Fruit fly (Drosophila melanogaster) whole organism, embryonic: ENCODE measurements around the gene Exn.

Experiments
- Ada2b ChIP-seq: fragments of 200-800 bp; sonication (Bioruptor generic); IDR thresholded peaks from 2 replicates; pipeline ENCODE4 v1.3.6; 2022; ENCODE audit warnings: missing biosample characterization, missing genetic modification characterization
- BtbVII ChIP-seq: fragments of 200-800 bp; sonication (Bioruptor generic); optimal IDR thresholded peaks from 3 replicates; lab custom pipeline; 2017; ENCODE audit warnings: missing biosample characterization, mild to moderate bottlenecking, missing genetic modification characterization
- CG10209 ChIP-seq: fragments of 200-800 bp; sonication (Bioruptor generic); optimal IDR thresholded peaks from 3 replicates; lab custom pipeline; 2017; ENCODE audit warnings: missing biosample characterization, mild to moderate bottlenecking, missing genetic modification characterization, missing genetic modification reagents
- CG10462 ChIP-seq: fragments of 200-800 bp; sonication (Bioruptor generic); optimal IDR thresholded peaks from 2 replicates; lab custom pipeline; 2016; ENCODE audit warnings: missing biosample characterization, missing genetic modification characterization
- CG10543 ChIP-seq: fragments of 200-800 bp; sonication (Bioruptor generic); optimal IDR thresholded peaks from 3 replicates; lab custom pipeline; 2017; ENCODE audit warnings: missing biosample characterization, mild to moderate bottlenecking, missing genetic modification characterization, moderate library complexity
- CG10979 ChIP-seq: fragments of 200-800 bp; sonication (Bioruptor generic); optimal IDR thresholded peaks from 2 replicates; lab custom pipeline; 2018; ENCODE audit warnings: missing biosample characterization, mild to moderate bottlenecking, missing genetic modification characterization, moderate library complexity
- CG11723 ChIP-seq: fragments of 200-800 bp; sonication (Bioruptor generic); optimal IDR thresholded peaks from 2 replicates; lab custom pipeline; 2017; ENCODE audit warnings: missing biosample characterization, mild to moderate bottlenecking, missing genetic modification characterization
- CG13123 ChIP-seq: fragments of 200-800 bp; sonication (Bioruptor generic); optimal IDR thresholded peaks from 2 replicates; lab custom pipeline; 2016; ENCODE audit warnings: missing biosample characterization, missing genetic modification characterization
- CG13287 ChIP-seq: fragments of 200-800 bp; sonication (Bioruptor generic); IDR thresholded peaks from 2 replicates; pipeline ENCODE4 v1.3.6; 2022; ENCODE audit warnings: missing biosample characterization, missing genetic modification characterization; ENCODE audit not compliant: partially characterized antibody
- CG13775 ChIP-seq: fragments of 200-800 bp; sonication (Bioruptor generic); optimal IDR thresholded peaks from 3 replicates; lab custom pipeline; 2017; ENCODE audit warnings: missing biosample characterization, mild to moderate bottlenecking, missing genetic modification characterization
- CG17829 ChIP-seq: fragments of 200-800 bp; optimal IDR thresholded peaks from 2 replicates; lab custom pipeline; 2019; ENCODE audit warnings: missing biosample characterization, mild to moderate bottlenecking, missing genetic modification characterization, moderate library complexity
- CG2120 ChIP-seq: fragments of 200-800 bp; sonication (Bioruptor generic); optimal IDR thresholded peaks from 3 replicates; lab custom pipeline; 2016; ENCODE audit warnings: missing biosample characterization, missing genetic modification characterization
- CG32767 ChIP-seq: fragments of 200-800 bp; sonication (Bioruptor generic); IDR thresholded peaks from 2 replicates; pipeline ENCODE4 v1.3.6; 2022; ENCODE audit warnings: missing biosample characterization, missing genetic modification characterization
- CG33213 ChIP-seq: fragments of 200-800 bp; sonication (Bioruptor generic); optimal IDR thresholded peaks from 3 replicates; lab custom pipeline; 2016; ENCODE audit warnings: missing biosample characterization, missing genetic modification characterization
- CG5245 ChIP-seq: fragments of 200-800 bp; sonication (Bioruptor generic); optimal IDR thresholded peaks from 3 replicates; lab custom pipeline; 2016; ENCODE audit warnings: missing biosample characterization, missing genetic modification characterization
- CG7963 ChIP-seq: fragments of 200-800 bp; sonication (Bioruptor generic); IDR thresholded peaks from 3 replicates; pipeline ENCODE4 v1.3.6; 2022; ENCODE audit warnings: missing biosample characterization, missing genetic modification characterization; ENCODE audit not compliant: partially characterized antibody
- CG8089 ChIP-seq: fragments of 200-800 bp; sonication (Bioruptor generic); optimal IDR thresholded peaks from 3 replicates; lab custom pipeline; 2016; ENCODE audit warnings: missing biosample characterization, missing genetic modification characterization
- Doc3 ChIP-seq: fragments of 200-800 bp; sonication (Bioruptor generic); IDR thresholded peaks from 3 replicates; pipeline ENCODE4 v1.3.6; 2022; ENCODE audit warnings: missing biosample characterization, missing genetic modification characterization; ENCODE audit not compliant: partially characterized antibody
- ERR ChIP-seq: fragments of 200-800 bp; sonication (Bioruptor generic); optimal IDR thresholded peaks from 2 replicates; lab custom pipeline; 2016; ENCODE audit warnings: missing biosample characterization, missing genetic modification characterization
- Ets65A ChIP-seq: fragments of 200-800 bp; sonication (Bioruptor generic); peaks from one replicate; lab custom pipeline; 2016; ENCODE audit warnings: missing biosample characterization, missing genetic modification characterization
- Ets97D ChIP-seq: fragments of 200-800 bp; sonication (Bioruptor generic); optimal IDR thresholded peaks from 3 replicates; lab custom pipeline; 2016; ENCODE audit warnings: missing biosample characterization, missing genetic modification characterization
- Gug ChIP-seq: fragments of 200-800 bp; sonication (Bioruptor generic); IDR thresholded peaks from 4 replicates; pipeline ENCODE4 v1.3.6; 2022; ENCODE audit warnings: missing biosample characterization, missing genetic modification characterization
- HHEX ChIP-seq: fragments of 200-800 bp; sonication (Bioruptor generic); optimal IDR thresholded peaks from 3 replicates; lab custom pipeline; 2017; ENCODE audit warnings: missing biosample characterization, mild to moderate bottlenecking, missing genetic modification characterization, missing genetic modification reagents
- Jarid2 ChIP-seq: fragments of 200-800 bp; sonication (Bioruptor generic); optimal IDR thresholded peaks from 3 replicates; lab custom pipeline; 2017; ENCODE audit warnings: mild to moderate bottlenecking, missing biosample characterization, missing genetic modification reagents, missing genetic modification characterization
- Med ChIP-seq: fragments of 200-800 bp; sonication (Bioruptor generic); peaks from one replicate; lab custom pipeline; 2016; ENCODE audit warnings: missing biosample characterization, missing genetic modification characterization, mild to moderate bottlenecking, inconsistent platforms, moderate library complexity
- NfI ChIP-seq: fragments of 200-800 bp; sonication (Bioruptor generic); optimal IDR thresholded peaks from 3 replicates; lab custom pipeline; 2018; ENCODE audit warnings: missing biosample characterization, mild to moderate bottlenecking, missing genetic modification characterization, moderate library complexity
- Oaz ChIP-seq: fragments of 200-800 bp; sonication (Bioruptor generic); IDR thresholded peaks from 2 replicates; pipeline ENCODE4 v1.3.6; 2022; ENCODE audit warnings: missing biosample characterization, missing genetic modification characterization
- Six4 ChIP-seq: fragments of 200-800 bp; sonication (Bioruptor generic); optimal IDR thresholded peaks from 2 replicates; lab custom pipeline; 2016; ENCODE audit warnings: missing biosample characterization, missing genetic modification characterization
- Stat92E ChIP-seq, 3 experiments: fragments of >200 bp in 2 of 3; fragments of 200-800 bp in 1 of 3; sonication (Bioruptor generic) in 1 of 3; optimal IDR thresholded peaks; 2 replicates each; lab custom pipeline; 2017 to 2019; ENCODE audit warnings: missing biosample characterization in 3 of 3, missing genetic modification characterization in 3 of 3, mild to moderate bottlenecking in 1 of 3, moderate library complexity in 1 of 3
- Usf ChIP-seq: fragments of 200-800 bp; sonication (Bioruptor generic); optimal IDR thresholded peaks from 2 replicates; lab custom pipeline; 2017; ENCODE audit warnings: missing genotype, missing biosample characterization, missing genetic modification characterization
- cg ChIP-seq: fragments of 200-800 bp; sonication (Bioruptor generic); optimal IDR thresholded peaks from 3 replicates; lab custom pipeline; 2019; ENCODE audit warnings: missing biosample characterization, mild to moderate bottlenecking, missing genetic modification characterization, moderate library complexity
- chif ChIP-seq, 2 experiments: fragments of 200-800 bp; sonication (Bioruptor generic); optimal IDR thresholded peaks; 3 replicates each; lab custom pipeline; 2016; ENCODE audit warnings: missing biosample characterization in 2 of 2, missing genetic modification characterization in 2 of 2
- chinmo ChIP-seq: fragments of 200-800 bp; sonication (Bioruptor generic); IDR thresholded peaks from 4 replicates; pipeline ENCODE4 v1.3.6; 2022; ENCODE audit warnings: missing biosample characterization, missing genetic modification characterization; ENCODE audit not compliant: partially characterized antibody
- chn ChIP-seq: fragments of 200-800 bp; sonication (Bioruptor generic); optimal IDR thresholded peaks from 2 replicates; lab custom pipeline; 2016; ENCODE audit warnings: missing biosample characterization, missing genetic modification characterization
- da ChIP-seq: fragments of 200-800 bp; sonication (Bioruptor generic); optimal IDR thresholded peaks from 2 replicates; lab custom pipeline; 2016; ENCODE audit warnings: missing biosample characterization, missing genetic modification characterization
- fu2 ChIP-seq: fragments of 200-800 bp; sonication (Bioruptor generic); optimal IDR thresholded peaks from 2 replicates; lab custom pipeline; 2016; ENCODE audit warnings: missing biosample characterization, missing genetic modification characterization
- grn ChIP-seq: fragments of 200-800 bp; sonication (Bioruptor generic); optimal IDR thresholded peaks from 3 replicates; lab custom pipeline; 2017; ENCODE audit warnings: missing biosample characterization, missing genetic modification characterization
- gsb ChIP-seq: fragments of 200-800 bp; sonication (Bioruptor generic); IDR thresholded peaks from 2 replicates; pipeline ENCODE4 v1.3.6; 2022; ENCODE audit warnings: missing biosample characterization, missing genetic modification characterization
- gt ChIP-seq: fragments of 200-800 bp; sonication (Bioruptor generic); IDR thresholded peaks from 2 replicates; pipeline ENCODE4 v1.3.6; 2022; ENCODE audit warnings: missing biosample characterization, missing genetic modification characterization
- hkb ChIP-seq, 2 experiments: fragments of 200-800 bp in 1 of 2; fragments of >200 bp in 1 of 2; sonication (Bioruptor generic) in 1 of 2; IDR thresholded peaks in 1 of 2; optimal IDR thresholded peaks in 1 of 2; 2 replicates each; pipeline versions ENCODE4 v1.3.6 to Lab custom; 2017 to 2022; ENCODE audit warnings: missing biosample characterization in 1 of 2, missing genetic modification characterization in 1 of 2
- jing ChIP-seq: fragments of 200-800 bp; sonication (Bioruptor generic); optimal IDR thresholded peaks from 2 replicates; lab custom pipeline; 2018; ENCODE audit warnings: missing biosample characterization, mild to moderate bottlenecking, missing genetic modification characterization
- nmo ChIP-seq: fragments of 200-800 bp; sonication (Bioruptor generic); optimal IDR thresholded peaks from 2 replicates; lab custom pipeline; 2018; ENCODE audit warnings: missing biosample characterization, mild to moderate bottlenecking, missing genetic modification characterization, moderate library complexity
- onecut ChIP-seq: fragments of 200-800 bp; sonication (Bioruptor generic); IDR thresholded peaks from 2 replicates; pipeline ENCODE4 v1.3.6; 2022; ENCODE audit warnings: missing biosample characterization, missing genetic modification characterization
- org-1 ChIP-seq: fragments of 200-800 bp; sonication (Bioruptor generic); optimal IDR thresholded peaks from 2 replicates; lab custom pipeline; 2017; ENCODE audit warnings: missing biosample characterization, missing genetic modification characterization
- pros ChIP-seq: fragments of 200-800 bp; sonication (Bioruptor generic); optimal IDR thresholded peaks from 3 replicates; lab custom pipeline; 2019; ENCODE audit warnings: missing biosample characterization, mild to moderate bottlenecking, missing genetic modification characterization, moderate library complexity
- sim ChIP-seq: fragments of 200-800 bp; sonication (Bioruptor generic); IDR thresholded peaks from 2 replicates; pipeline ENCODE4 v1.3.6; 2022; ENCODE audit warnings: missing biosample characterization, missing genetic modification characterization
- tna ChIP-seq: fragments of 200-800 bp; sonication (Bioruptor generic); IDR thresholded peaks from 2 replicates; pipeline ENCODE4 v1.3.6; 2022; ENCODE audit warnings: missing biosample characterization, missing genetic modification characterization; ENCODE audit not compliant: partially characterized antibody
- ttk ChIP-seq: fragments of 200-800 bp; sonication (Bioruptor generic); IDR thresholded peaks from 2 replicates; pipeline ENCODE4 v2.1.2; 2022; ENCODE audit warnings: missing biosample characterization, missing genetic modification characterization
- usp ChIP-seq: fragments of >200 bp; optimal IDR thresholded peaks from 2 replicates; lab custom pipeline; 2017; ENCODE audit warnings: missing biosample characterization, missing genetic modification characterization
- yki ChIP-seq: fragments of >200 bp; optimal IDR thresholded peaks from 3 replicates; lab custom pipeline; 2018
- zen ChIP-seq: fragments of 200-800 bp; sonication (Bioruptor generic); optimal IDR thresholded peaks from 3 replicates; lab custom pipeline; 2018; ENCODE audit warnings: missing biosample characterization, mild to moderate bottlenecking, missing genetic modification characterization, moderate library complexity

Exn gene

dm6 chr3L:17007041-17007471 is 37.2 kb downstream of the Exn start (continued):
- TF ChIP-seq Six4 (GFP tag; lab: Kevin White, UChicago) (no peak), Doc3 (GFP tag; lab: Robert Waterston, UW) (no peak), NfI (GFP tag; lab: Kevin White, UChicago) (peak; percentile 22), org-1 (GFP tag; lab: Kevin White, UChicago) (peak; percentile 7), pros (GFP tag; lab: Kevin White, UChicago) (no peak), Usf (GFP tag; lab: Kevin White, UChicago) (no peak), Ets97D (no peak), CG13287 (GFP tag; lab: Robert Waterston, UW) (no peak), cg (GFP tag; lab: Kevin White, UChicago) (no peak), da (GFP tag; lab: Kevin White, UChicago) (no peak), CG13123 (GFP tag; lab: Kevin White, UChicago) (no peak), chn (GFP tag; lab: Kevin White, UChicago) (no peak), ttk (GFP tag; lab: Robert Waterston, UW) (peak; percentile 46), Ets65A (GFP tag; lab: Kevin White, UChicago) (no peak), CG8089 (GFP tag; lab: Kevin White, UChicago) (no peak), Gug (peak; percentile 37; the same call in 2 of the 4 replicates), CG5245 (GFP tag; lab: Kevin White, UChicago) (no peak), sim (no peak), CG13775 (GFP tag; lab: Kevin White, UChicago) (no peak), CG10209 (GFP tag; lab: Kevin White, UChicago) (peak; percentile 26), usp (no peak), CG2120 (GFP tag; lab: Kevin White, UChicago) (peak; percentile 31), onecut (GFP tag; lab: Robert Waterston, UW) (no peak), Ada2b (GFP tag; lab: Robert Waterston, UW) (0 out of 2 replicates have a peak, but pooled peaks have one; percentile 30), CG17829 (tag; lab: Kevin White, UChicago) (no peak), chinmo (GFP tag; lab: Robert Waterston, UW) (0 out of 4 replicates have a peak, but pooled peaks have one; percentile 29), CG10543 (GFP tag; lab: Kevin White, UChicago) (peak; percentile 47), HHEX (no peak), CG32767 (GFP tag; lab: Robert Waterston, UW) (no peak), CG11723 (no peak), grn (GFP tag; lab: Kevin White, UChicago) (no peak), BtbVII (GFP tag; lab: Kevin White, UChicago) (no peak), yki (lab: Kevin White, UChicago) (no peak), gt (no peak), CG10462 (no peak), jing (GFP tag; lab: Kevin White, UChicago) (no peak), nmo (GFP tag; lab: Kevin White, UChicago) (peak; percentile 24), Med (GFP tag; lab: Kevin White, UChicago) (peak; percentile 59), hkb (optimal IDR thresholded peaks at IDR 0.05; lab: Kevin White, UChicago) (no peak), hkb (GFP tag; IDR thresholded peaks at IDR 0.05; lab: Robert Waterston, UW) (peak; percentile 44; the same call in 1 of the 2 replicates), zen (no peak), chif (GFP tag; optimal IDR thresholded peaks at IDR 0.05; lab: Kevin White, UChicago) (no peak), CG33213 (no peak), CG7963 (GFP tag; lab: Robert Waterston, UW) (no peak), Oaz (GFP tag; lab: Robert Waterston, UW) (no peak), Jarid2 (GFP tag; lab: Kevin White, UChicago) (no peak), tna (GFP tag; lab: Robert Waterston, UW) (no peak), gsb (GFP tag; lab: Robert Waterston, UW) (0 out of 2 replicates have a peak, but pooled peaks have one; percentile 18), ERR (GFP tag; lab: Kevin White, UChicago) (no peak), CG10979 (peak; percentile 8), fu2 (GFP tag; lab: Kevin White, UChicago) (no peak), Stat92E (GFP tag; optimal IDR thresholded peaks at IDR 0.05; lab: Kevin White, UChicago) (no peak)
